Worm (Caenorhabditis elegans) whole organism, L1 larva: ENCODE results near the gene srd-38.

Experiments
- ama-1 ChIP-seq: fragments of 150-350 bp; optimal IDR thresholded peaks from 2 replicates; lab custom pipeline; 2014
- ces-1 ChIP-seq: fragments of 150-350 bp; optimal IDR thresholded peaks from 2 replicates; lab custom pipeline; 2014; ENCODE audit warnings: missing biosample characterization, missing genetic modification reagents, missing genetic modification characterization
- fkh-10 ChIP-seq: sonication (generic microtip); optimal IDR thresholded peaks from 2 replicates; lab custom pipeline; 2017; ENCODE audit warnings: missing biosample characterization, missing genetic modification reagents, missing genetic modification characterization
- grh-1 ChIP-seq: fragments of 200-800 bp; sonication (Bioruptor generic); IDR thresholded peaks from 2 replicates; pipeline ENCODE4 v1.3.6; 2022; ENCODE audit warnings: missing genetic modification reagents, missing genetic modification characterization, missing compliant biosample characterization
- lin-39 ChIP-seq: fragments of 150-350 bp; optimal IDR thresholded peaks from 2 replicates; lab custom pipeline; 2014; ENCODE audit warnings: missing biosample characterization, missing genetic modification reagents, missing genetic modification characterization
- mef-2 ChIP-seq: fragments of 150-350 bp; optimal IDR thresholded peaks from 2 replicates; lab custom pipeline; 2014; ENCODE audit warnings: missing biosample characterization, missing genetic modification characterization
- nhr-12 ChIP-seq: sonication (generic microtip); optimal IDR thresholded peaks from 2 replicates; lab custom pipeline; 2017; ENCODE audit warnings: missing biosample characterization, missing genetic modification characterization
- nhr-28 ChIP-seq: fragments of 150-350 bp; optimal IDR thresholded peaks from 2 replicates; lab custom pipeline; 2014; ENCODE audit warnings: missing biosample characterization, missing genetic modification characterization
- nhr-71 ChIP-seq: sonication (generic microtip); optimal IDR thresholded peaks from 2 replicates; lab custom pipeline; 2016; ENCODE audit warnings: mild to moderate bottlenecking, missing genetic modification characterization, moderate library complexity, missing compliant biosample characterization
- pqm-1 ChIP-seq: sonication (generic microtip); optimal IDR thresholded peaks from 3 replicates; lab custom pipeline; 2017; ENCODE audit warnings: missing biosample characterization, missing genetic modification characterization
- snpc-4 ChIP-seq: fragments of 150-350 bp; optimal IDR thresholded peaks from 2 replicates; lab custom pipeline; 2014; ENCODE audit warnings: missing biosample characterization, missing genetic modification characterization
- unc-62 ChIP-seq: fragments of 150-350 bp; optimal IDR thresholded peaks from 2 replicates; lab custom pipeline; 2014; ENCODE audit warnings: missing biosample characterization, missing genetic modification reagents, missing genetic modification characterization
- ztf-11 ChIP-seq, 2 experiments: sonication (generic microtip); optimal IDR thresholded peaks; 2 replicates each; lab custom pipeline; 2016 to 2017; ENCODE audit warnings: missing genetic modification characterization in 2 of 2, missing biosample characterization in 1 of 2, missing compliant biosample characterization in 1 of 2

- no peak for TF ChIP-seq nhr-71 (tag; lab: Kevin White, UChicago)
- no peak for TF ChIP-seq ces-1 (GFP tag; lab: Kevin White, UChicago)
- TF ChIP-seq mef-2, result no peak
- no peak for TF ChIP-seq nhr-12 (tag; lab: Kevin White, UChicago)
- TF ChIP-seq fkh-10 (GFP tag; lab: Kevin White, UChicago), result no peak
- no peak for TF ChIP-seq ama-1 (lab: Kevin White, UChicago)
- TF ChIP-seq snpc-4 (tag; lab: Kevin White, UChicago), result no peak
- no peak for TF ChIP-seq nhr-28 (tag; lab: Kevin White, UChicago)
- no peak for TF ChIP-seq ztf-11 (tag; optimal IDR thresholded peaks at IDR 0.05; lab: Kevin White, UChicago)
- TF ChIP-seq unc-62 (GFP tag; lab: Kevin White, UChicago), result no peak
- no peak for TF ChIP-seq grh-1 (GFP tag; lab: Robert Waterston, UW)
- no peak for TF ChIP-seq lin-39 (tag; lab: Kevin White, UChicago)
- TF ChIP-seq pqm-1 (tag; lab: Kevin White, UChicago), result no peak
These were observed 44.0 kb upstream of the srd-38 start for ce11 chrX:13247614-13248013.
